Worm (Caenorhabditis elegans): Measurements from ENCODE around the gene spp-31.
A peak's percentile ranks its signal among the peaks of the same experiment; 100 is the strongest.

Gene spp-31

DNA sequence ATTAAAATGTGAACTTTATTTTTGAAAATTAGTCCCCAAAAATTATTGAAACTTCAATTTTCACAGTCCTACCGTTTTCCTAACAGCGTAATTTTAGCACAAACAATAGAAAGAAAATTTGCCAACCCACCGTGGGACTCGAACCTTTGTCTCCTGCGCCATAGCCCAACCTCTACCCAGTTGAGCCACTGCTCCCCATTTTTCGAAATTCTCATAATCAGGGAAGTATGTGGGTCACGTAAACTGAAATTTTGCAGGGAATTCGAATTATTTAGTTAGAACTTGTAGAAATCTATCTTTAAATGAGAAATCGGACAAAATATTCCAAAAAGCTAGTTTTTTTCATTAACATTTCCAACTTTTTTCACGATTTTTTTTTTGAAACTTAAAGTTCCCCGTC lies 26.0 kb upstream of the spp-31 start:
- TF ChIP-seq T22C8.4 (GFP tag; IDR thresholded peaks at IDR 0.05), result no peak
- TF ChIP-seq cog-1 (tag; optimal IDR thresholded peaks at IDR 0.05), result no peak
- TF ChIP-seq med-1 (GFP tag; optimal IDR thresholded peaks at IDR 0.05; ENCODE audit: insufficient read depth), result no peak
- TF ChIP-seq flt-1 (GFP tag; IDR thresholded peaks at IDR 0.05), result no peak
- TF ChIP-seq ref-1 (GFP tag; conservative IDR thresholded peaks at IDR 0.05), result no peak
- no peak for TF ChIP-seq klf-2 (GFP tag; conservative IDR thresholded peaks at IDR 0.05)
- TF ChIP-seq ztf-23 (GFP tag; IDR thresholded peaks at IDR 0.05), result no peak
- TF ChIP-seq ztf-29 (GFP tag; IDR thresholded peaks at IDR 0.05), result no peak
- TF ChIP-seq tab-1 (GFP tag; IDR thresholded peaks at IDR 0.05), result no peak

- no peak for TF ChIP-seq T22C8.4 (GFP tag; IDR thresholded peaks at IDR 0.05)
- no peak for TF ChIP-seq ztf-23 (GFP tag; IDR thresholded peaks at IDR 0.05)
- TF ChIP-seq flt-1 (GFP tag; IDR thresholded peaks at IDR 0.05), result no peak
- no peak for TF ChIP-seq klf-2 (GFP tag; conservative IDR thresholded peaks at IDR 0.05)
- no peak for TF ChIP-seq med-1 (GFP tag; optimal IDR thresholded peaks at IDR 0.05; ENCODE audit: insufficient read depth)
- TF ChIP-seq cog-1 (tag; optimal IDR thresholded peaks at IDR 0.05), result no peak
- no peak for TF ChIP-seq ref-1 (GFP tag; conservative IDR thresholded peaks at IDR 0.05)
- no peak for TF ChIP-seq ztf-29 (GFP tag; IDR thresholded peaks at IDR 0.05)
- no peak for TF ChIP-seq tab-1 (GFP tag; IDR thresholded peaks at IDR 0.05)
Observed at ce11 chrIV:1381596-1382274, 24.6 kb upstream of the spp-31 start.

DNA sequence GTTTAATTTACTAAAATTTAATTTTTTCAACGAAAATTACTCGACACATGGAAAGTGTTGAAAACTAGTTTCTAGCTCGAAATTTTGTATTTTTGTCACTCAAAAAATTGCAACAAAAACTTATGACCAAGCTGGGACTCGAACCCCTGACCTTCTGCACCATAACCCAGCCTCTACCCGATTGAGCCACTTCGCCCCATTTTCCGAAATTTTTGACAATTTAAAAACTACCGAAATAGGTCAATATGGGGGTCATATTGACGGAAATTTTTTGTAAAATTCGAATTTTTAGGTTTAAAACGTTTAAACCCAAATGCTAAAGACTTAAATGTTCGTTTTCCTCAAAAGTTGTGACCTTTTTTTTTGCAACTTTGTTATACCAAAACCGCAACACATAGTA lies 20.9 kb upstream of the spp-31 start:
- no peak for TF ChIP-seq tab-1 (GFP tag; IDR thresholded peaks at IDR 0.05)
- 0 out of 2 replicates have a peak, but pooled peaks have one; percentile 26 for TF ChIP-seq ztf-23 (GFP tag; IDR thresholded peaks at IDR 0.05)

DNA sequence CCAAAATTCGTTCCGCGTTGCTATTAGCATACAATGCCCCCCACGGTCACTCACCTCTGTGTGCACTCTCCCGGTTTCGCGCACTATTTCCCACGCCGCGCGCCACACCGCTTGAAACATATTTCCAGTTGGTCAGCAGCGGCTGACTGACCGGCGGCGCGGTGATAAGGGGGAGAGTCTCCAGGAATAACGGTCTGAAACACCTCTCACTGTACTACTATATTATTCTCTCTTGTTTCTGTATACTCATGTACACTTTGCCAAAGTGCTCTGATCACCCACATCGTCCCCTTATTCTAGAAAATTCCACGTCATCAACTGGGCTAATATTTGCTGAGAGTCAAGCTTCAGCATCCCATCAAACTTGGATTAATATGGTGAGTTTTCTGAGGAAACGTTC lies 20.5 kb upstream of the spp-31 start, which contains the start of gene nhr-41:
TSS of gene nhr-41 (plus strand) at position 301 of the 400 bp plus-strand sequence.
- no peak for TF ChIP-seq tab-1 (GFP tag; IDR thresholded peaks at IDR 0.05)
- TF ChIP-seq med-1 (GFP tag; optimal IDR thresholded peaks at IDR 0.05; ENCODE audit: insufficient read depth), result no peak
- TF ChIP-seq flt-1 (GFP tag; IDR thresholded peaks at IDR 0.05), result 0 out of 2 replicates have a peak, but pooled peaks have one; percentile 23
- TF ChIP-seq cog-1 (tag; optimal IDR thresholded peaks at IDR 0.05), result no peak

DNA sequence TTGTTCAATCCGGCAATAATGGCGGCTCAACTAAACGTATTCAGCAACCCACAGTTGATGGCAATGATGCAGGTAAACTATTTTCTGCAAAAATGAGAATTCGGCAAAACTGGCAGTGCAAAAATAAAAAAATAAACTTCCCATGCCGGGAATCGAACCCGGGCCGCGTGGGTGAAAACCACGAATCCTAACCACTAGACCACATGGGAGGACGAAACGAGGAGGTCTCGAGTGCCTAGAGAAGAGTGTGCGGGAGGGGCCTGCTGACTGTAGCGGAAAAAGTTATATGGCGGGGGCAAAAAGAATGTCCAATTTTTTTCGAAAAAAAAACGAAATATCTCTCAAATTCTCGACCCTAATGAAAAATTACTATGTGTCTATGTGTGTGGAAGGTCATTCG lies 18.3 kb upstream of the spp-31 start:
- peak; percentile 65; the same call in 1 of the 2 replicates for TF ChIP-seq klf-2 (GFP tag; conservative IDR thresholded peaks at IDR 0.05)
- TF ChIP-seq flt-1 (GFP tag; IDR thresholded peaks at IDR 0.05), result peak; percentile 91
- TF ChIP-seq tab-1 (GFP tag; IDR thresholded peaks at IDR 0.05), result peak; percentile 88
- no peak for TF ChIP-seq cog-1 (tag; optimal IDR thresholded peaks at IDR 0.05)
- TF ChIP-seq ztf-29 (GFP tag; IDR thresholded peaks at IDR 0.05), result peak; percentile 78
- peak; percentile 90 for TF ChIP-seq ref-1 (GFP tag; conservative IDR thresholded peaks at IDR 0.05)
- peak; percentile 87 for TF ChIP-seq ztf-23 (GFP tag; IDR thresholded peaks at IDR 0.05)
- TF ChIP-seq med-1 (GFP tag; optimal IDR thresholded peaks at IDR 0.05; ENCODE audit: insufficient read depth), result peak; percentile 39
- peak; percentile 88 for TF ChIP-seq T22C8.4 (GFP tag; IDR thresholded peaks at IDR 0.05)

- TF ChIP-seq klf-2 (GFP tag; conservative IDR thresholded peaks at IDR 0.05), result no peak
- no peak for TF ChIP-seq tab-1 (GFP tag; IDR thresholded peaks at IDR 0.05)
- no peak for TF ChIP-seq ref-1 (GFP tag; conservative IDR thresholded peaks at IDR 0.05)
- TF ChIP-seq ztf-23 (GFP tag; IDR thresholded peaks at IDR 0.05), result no peak
- TF ChIP-seq T22C8.4 (GFP tag; IDR thresholded peaks at IDR 0.05), result no peak
- no peak for TF ChIP-seq flt-1 (GFP tag; IDR thresholded peaks at IDR 0.05)
- no peak for TF ChIP-seq cog-1 (tag; optimal IDR thresholded peaks at IDR 0.05)
- no peak for TF ChIP-seq ztf-29 (GFP tag; IDR thresholded peaks at IDR 0.05)
- no peak for TF ChIP-seq med-1 (GFP tag; optimal IDR thresholded peaks at IDR 0.05; ENCODE audit: insufficient read depth)
Observed at ce11 chrIV:1389021-1389420, 17.3 kb upstream of the spp-31 start.

DNA sequence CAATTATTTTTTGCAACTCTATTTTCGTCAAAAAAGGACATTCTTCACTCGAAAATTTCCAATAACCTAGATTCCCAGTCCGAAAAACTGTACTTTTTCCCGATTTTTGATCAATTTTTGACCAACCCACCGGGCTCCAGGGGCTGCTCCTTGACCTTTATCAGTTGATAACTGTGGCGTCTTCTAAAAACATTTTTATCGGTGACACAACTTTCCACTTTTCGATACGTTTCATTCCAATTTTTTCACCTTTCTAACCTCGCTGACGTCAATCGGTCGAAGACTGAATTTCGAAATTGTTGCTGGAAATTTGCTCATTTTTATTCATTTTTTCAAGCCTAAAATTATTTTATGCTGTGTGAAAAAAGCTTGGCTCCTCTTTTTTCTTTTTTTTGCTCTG lies 16.8 kb upstream of the spp-31 start:
- TF ChIP-seq ref-1 (GFP tag; conservative IDR thresholded peaks at IDR 0.05) (no peak), T22C8.4 (GFP tag; IDR thresholded peaks at IDR 0.05) (no peak), med-1 (GFP tag; optimal IDR thresholded peaks at IDR 0.05; ENCODE audit: insufficient read depth) (no peak), klf-2 (GFP tag; conservative IDR thresholded peaks at IDR 0.05) (no peak), ztf-29 (GFP tag; IDR thresholded peaks at IDR 0.05) (no peak), cog-1 (tag; optimal IDR thresholded peaks at IDR 0.05) (no peak), flt-1 (GFP tag; IDR thresholded peaks at IDR 0.05) (no peak), tab-1 (GFP tag; IDR thresholded peaks at IDR 0.05) (no peak), ztf-23 (GFP tag; IDR thresholded peaks at IDR 0.05) (no peak)

DNA sequence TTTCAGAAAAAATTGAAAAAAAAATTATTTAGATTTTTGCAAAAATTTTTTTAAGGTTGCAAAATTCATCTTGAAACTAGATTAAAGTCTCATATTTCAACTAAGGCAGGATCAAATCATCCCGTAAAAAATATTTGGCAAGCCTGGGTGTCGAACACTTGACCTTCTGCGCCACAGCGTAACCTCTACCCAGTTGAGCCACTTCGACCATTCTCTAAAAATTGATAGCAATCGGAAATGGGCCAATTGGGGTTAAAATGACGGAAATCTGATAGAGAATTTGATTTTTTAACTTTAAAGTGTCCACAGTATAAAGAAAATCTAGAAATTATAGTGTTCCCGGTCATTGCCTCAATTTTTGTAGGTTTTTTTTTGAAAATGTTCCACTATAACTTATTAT lies 16.3 kb upstream of the spp-31 start:
- TF ChIP-seq ref-1 (GFP tag; conservative IDR thresholded peaks at IDR 0.05) (no peak), cog-1 (tag; optimal IDR thresholded peaks at IDR 0.05) (no peak), tab-1 (GFP tag; IDR thresholded peaks at IDR 0.05) (no peak), med-1 (GFP tag; optimal IDR thresholded peaks at IDR 0.05; ENCODE audit: insufficient read depth) (no peak), T22C8.4 (GFP tag; IDR thresholded peaks at IDR 0.05) (no peak), ztf-29 (GFP tag; IDR thresholded peaks at IDR 0.05) (no peak), ztf-23 (GFP tag; IDR thresholded peaks at IDR 0.05) (no peak), klf-2 (GFP tag; conservative IDR thresholded peaks at IDR 0.05) (no peak), flt-1 (GFP tag; IDR thresholded peaks at IDR 0.05) (no peak)

- TF ChIP-seq klf-2 (GFP tag; conservative IDR thresholded peaks at IDR 0.05), result no peak
- no peak for TF ChIP-seq flt-1 (GFP tag; IDR thresholded peaks at IDR 0.05)
- no peak for TF ChIP-seq ztf-23 (GFP tag; IDR thresholded peaks at IDR 0.05)
- TF ChIP-seq med-1 (GFP tag; optimal IDR thresholded peaks at IDR 0.05; ENCODE audit: insufficient read depth), result no peak
- no peak for TF ChIP-seq ztf-29 (GFP tag; IDR thresholded peaks at IDR 0.05)
- no peak for TF ChIP-seq ref-1 (GFP tag; conservative IDR thresholded peaks at IDR 0.05)
- TF ChIP-seq T22C8.4 (GFP tag; IDR thresholded peaks at IDR 0.05), result no peak
- TF ChIP-seq tab-1 (GFP tag; IDR thresholded peaks at IDR 0.05), result no peak
- TF ChIP-seq cog-1 (tag; optimal IDR thresholded peaks at IDR 0.05), result no peak
Observed at ce11 chrIV:1391446-1391845, 14.9 kb upstream of the spp-31 start.

DNA sequence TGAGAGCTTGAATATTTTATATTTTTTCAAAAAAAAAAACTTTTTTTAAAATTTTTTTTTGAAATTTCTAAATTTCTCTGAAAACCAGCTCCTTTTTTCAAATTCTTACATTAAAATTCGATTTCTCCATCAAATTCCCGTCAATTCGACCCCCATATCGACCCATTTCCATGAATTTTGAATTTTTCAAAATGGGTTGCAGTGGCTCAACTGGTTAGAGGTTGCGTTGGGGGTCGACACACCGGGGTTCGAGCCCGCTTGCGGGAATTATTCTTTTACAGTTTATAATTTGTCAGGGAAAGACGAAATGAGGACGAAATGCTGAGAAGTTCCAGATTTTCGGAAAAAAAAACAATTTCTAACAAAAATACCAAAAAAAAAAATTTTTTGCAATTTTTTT lies 12.3 kb upstream of the spp-31 start:
- no peak for TF ChIP-seq T22C8.4 (GFP tag; IDR thresholded peaks at IDR 0.05)
- TF ChIP-seq ztf-23 (GFP tag; IDR thresholded peaks at IDR 0.05), result no peak
- TF ChIP-seq cog-1 (tag; optimal IDR thresholded peaks at IDR 0.05), result no peak
- TF ChIP-seq ref-1 (GFP tag; conservative IDR thresholded peaks at IDR 0.05), result no peak
- no peak for TF ChIP-seq tab-1 (GFP tag; IDR thresholded peaks at IDR 0.05)
- TF ChIP-seq med-1 (GFP tag; optimal IDR thresholded peaks at IDR 0.05; ENCODE audit: insufficient read depth), result no peak
- TF ChIP-seq flt-1 (GFP tag; IDR thresholded peaks at IDR 0.05), result no peak
- no peak for TF ChIP-seq ztf-29 (GFP tag; IDR thresholded peaks at IDR 0.05)
- no peak for TF ChIP-seq klf-2 (GFP tag; conservative IDR thresholded peaks at IDR 0.05)
